Fruit fly (Drosophila melanogaster) whole organism, embryonic: ENCODE measurements around the gene Ldh.

Source experiments
- CG42726 ChIP-seq: fragments of 200-800 bp; sonication (Bioruptor generic); IDR thresholded peaks from 2 replicates; pipeline ENCODE4 v1.3.6; 2022; ENCODE audit warnings: missing biosample characterization, missing genetic modification characterization; ENCODE audit not compliant: partially characterized antibody
- CTCF ChIP-seq: fragments of 200-800 bp; sonication (Bioruptor generic); optimal IDR thresholded peaks from 2 replicates; lab custom pipeline; 2017; ENCODE audit warnings: missing biosample characterization, mild to moderate bottlenecking, missing genetic modification characterization, moderate library complexity

dm6 chr3L:6296611-6297010 lies 34.1 kb upstream of the Ldh start:
- TF ChIP-seq CG42726 (GFP tag; lab: Robert Waterston, UW) (no peak), CTCF (GFP tag; lab: Kevin White, UChicago) (no peak)
